Fruit fly (Drosophila melanogaster): ENCODE results near the gene Agpat1.

- TF ChIP-seq cnc (optimal IDR thresholded peaks at IDR 0.05): no peak
- no peak for TF ChIP-seq CG7045 (GFP tag; optimal IDR thresholded peaks at IDR 0.05)
- no peak for TF ChIP-seq CG5204 (GFP tag; optimal IDR thresholded peaks at IDR 0.05)
- TF ChIP-seq toe (GFP tag; optimal IDR thresholded peaks at IDR 0.05): no peak
- TF ChIP-seq kay (GFP tag; ENCODE audit: borderline replicate concordance): no peak
- no peak for TF ChIP-seq CG7101 (tag; optimal IDR thresholded peaks at IDR 0.05)
- no peak for TF ChIP-seq tj (GFP tag; optimal IDR thresholded peaks at IDR 0.05)
- no peak for TF ChIP-seq cic (GFP tag; optimal IDR thresholded peaks at IDR 0.05)
- TF ChIP-seq CG14711 (tag; optimal IDR thresholded peaks at IDR 0.05): no peak
- no peak for TF ChIP-seq Hr96 (GFP tag; optimal IDR thresholded peaks at IDR 0.05)
Measured at dm6 chrX:12718625-12719024, 46.4 kb upstream of the Agpat1 start.
